Worm (Caenorhabditis elegans) whole organism, L3 larva: ENCODE results near the gene ZK616.1.

Source experiments
- ama-1 ChIP-seq: fragments of 150-350 bp; optimal IDR thresholded peaks from 2 replicates; lab custom pipeline; 2018
- ceh-16 ChIP-seq: sonication (generic microtip); optimal IDR thresholded peaks from 2 replicates; lab custom pipeline; 2017; ENCODE audit warnings: missing biosample characterization, missing genetic modification characterization
- ceh-28 ChIP-seq: fragments of 150-350 bp; optimal IDR thresholded peaks from 2 replicates; lab custom pipeline; 2014; ENCODE audit warnings: missing biosample characterization, missing genetic modification reagents, missing genetic modification characterization
- ceh-82 ChIP-seq: fragments of 150-350 bp; optimal IDR thresholded peaks from 2 replicates; lab custom pipeline; 2014; ENCODE audit warnings: missing biosample characterization, missing genetic modification characterization
- egl-27 ChIP-seq: sonication (generic microtip); optimal IDR thresholded peaks from 4 replicates; lab custom pipeline; 2017; ENCODE audit warnings: missing biosample characterization, missing genetic modification reagents, missing genetic modification characterization
- egl-5 ChIP-seq: fragments of 150-350 bp; optimal IDR thresholded peaks from 2 replicates; lab custom pipeline; 2017; ENCODE audit warnings: missing biosample characterization, missing genetic modification reagents, missing genetic modification characterization, inconsistent platforms
- elt-1 ChIP-seq: fragments of 150-350 bp; optimal IDR thresholded peaks from 2 replicates; lab custom pipeline; 2014; ENCODE audit warnings: missing biosample characterization, missing genetic modification characterization
- elt-2 ChIP-seq: sonication (generic microtip); optimal IDR thresholded peaks from 2 replicates; lab custom pipeline; 2016; ENCODE audit warnings: missing genetic modification reagents, mild to moderate bottlenecking, missing genetic modification characterization, missing compliant biosample characterization
- elt-3 ChIP-seq, 3 experiments: fragments of 150-350 bp in 1 of 3; sonication (generic microtip) in 2 of 3; optimal IDR thresholded peaks; 2 replicates in 2 of 3; 4 replicates in 1 of 3; lab custom pipeline; 2014 to 2017; ENCODE audit warnings: missing biosample characterization in 3 of 3, missing genetic modification characterization in 3 of 3
- fkh-10 ChIP-seq: sonication (generic microtip); optimal IDR thresholded peaks from 2 replicates; lab custom pipeline; 2017; ENCODE audit warnings: missing biosample characterization, missing genetic modification reagents, missing genetic modification characterization
- fkh-2 ChIP-seq: fragments of 150-350 bp; optimal IDR thresholded peaks from 2 replicates; lab custom pipeline; 2014; ENCODE audit warnings: missing biosample characterization, missing genetic modification reagents, missing genetic modification characterization
- fos-1 ChIP-seq: fragments of 150-350 bp; optimal IDR thresholded peaks from 2 replicates; lab custom pipeline; 2014; ENCODE audit warnings: missing biosample characterization, missing genetic modification characterization
- hmg-11 ChIP-seq: sonication (generic microtip); optimal IDR thresholded peaks from 2 replicates; lab custom pipeline; 2016; ENCODE audit warnings: missing genetic modification characterization, missing compliant biosample characterization
- lin-39 ChIP-seq: fragments of 150-350 bp; optimal IDR thresholded peaks from 2 replicates; lab custom pipeline; 2018; ENCODE audit warnings: missing biosample characterization, missing genetic modification reagents, missing genetic modification characterization
- mdl-1 ChIP-seq: fragments of 150-350 bp; optimal IDR thresholded peaks from 2 replicates; lab custom pipeline; 2014; ENCODE audit warnings: missing biosample characterization, missing genetic modification characterization
- mml-1 ChIP-seq: fragments of 150-350 bp; sonication (generic microtip); optimal IDR thresholded peaks from 3 replicates; lab custom pipeline; 2014; ENCODE audit warnings: missing biosample characterization, missing genetic modification characterization
- nfya-1 ChIP-seq: sonication (generic microtip); optimal IDR thresholded peaks from 2 replicates; lab custom pipeline; 2017; ENCODE audit warnings: missing genetic modification characterization, mild to moderate bottlenecking, missing compliant biosample characterization, antibody characterized with exemption, moderate library complexity; ENCODE audit not compliant: insufficient read depth
- nhr-11 ChIP-seq: fragments of 150-350 bp; optimal IDR thresholded peaks from 2 replicates; lab custom pipeline; 2014; ENCODE audit warnings: missing biosample characterization, missing genetic modification characterization
- nhr-23 ChIP-seq: fragments of 150-350 bp; optimal IDR thresholded peaks from 2 replicates; lab custom pipeline; 2014; ENCODE audit warnings: missing biosample characterization, missing genetic modification reagents, missing genetic modification characterization
- nhr-25 ChIP-seq: sonication (generic microtip); optimal IDR thresholded peaks from 2 replicates; lab custom pipeline; 2017; ENCODE audit warnings: missing biosample characterization, missing genetic modification characterization
- nhr-28 ChIP-seq: fragments of 150-350 bp; optimal IDR thresholded peaks from 2 replicates; lab custom pipeline; 2014; ENCODE audit warnings: missing biosample characterization, missing genetic modification characterization
- nhr-43 ChIP-seq: sonication (generic microtip); optimal IDR thresholded peaks from 2 replicates; lab custom pipeline; 2016; ENCODE audit warnings: mild to moderate bottlenecking, missing genetic modification characterization, missing compliant biosample characterization; ENCODE audit not compliant: poor library complexity, severe bottlenecking
- nhr-76 ChIP-seq: fragments of 150-350 bp; sonication (generic microtip); optimal IDR thresholded peaks from 5 replicates; lab custom pipeline; 2014; ENCODE audit warnings: missing biosample characterization, missing genetic modification characterization
- nhr-77 ChIP-seq: fragments of 150-350 bp; optimal IDR thresholded peaks from 2 replicates; lab custom pipeline; 2014; ENCODE audit warnings: missing biosample characterization, missing genetic modification characterization
- pha-4 ChIP-seq: fragments of 150-350 bp; optimal IDR thresholded peaks from 2 replicates; lab custom pipeline; 2014; ENCODE audit warnings: missing biosample characterization, missing genetic modification reagents, missing genetic modification characterization
- pqm-1 ChIP-seq: fragments of 150-350 bp; optimal IDR thresholded peaks from 2 replicates; lab custom pipeline; 2017; ENCODE audit warnings: missing biosample characterization, missing genetic modification characterization, inconsistent platforms
- sea-2 ChIP-seq: fragments of 150-350 bp; sonication (generic microtip); optimal IDR thresholded peaks from 4 replicates; lab custom pipeline; 2014; ENCODE audit warnings: missing biosample characterization, missing genetic modification reagents, missing genetic modification characterization
- skn-1 ChIP-seq: fragments of 150-350 bp; optimal IDR thresholded peaks from 2 replicates; lab custom pipeline; 2014; ENCODE audit warnings: missing biosample characterization, missing genetic modification characterization
- snpc-4 ChIP-seq: fragments of 150-350 bp; optimal IDR thresholded peaks from 2 replicates; lab custom pipeline; 2014; ENCODE audit warnings: missing biosample characterization, missing genetic modification characterization
- tbx-2 ChIP-seq: sonication (generic microtip); optimal IDR thresholded peaks from 2 replicates; lab custom pipeline; 2016; ENCODE audit warnings: mild to moderate bottlenecking, missing genetic modification characterization, missing compliant biosample characterization
- ztf-11 ChIP-seq: fragments of 150-350 bp; optimal IDR thresholded peaks from 2 replicates; lab custom pipeline; 2014; ENCODE audit warnings: missing biosample characterization, missing genetic modification characterization

The ZK616.1 gene

DNA sequence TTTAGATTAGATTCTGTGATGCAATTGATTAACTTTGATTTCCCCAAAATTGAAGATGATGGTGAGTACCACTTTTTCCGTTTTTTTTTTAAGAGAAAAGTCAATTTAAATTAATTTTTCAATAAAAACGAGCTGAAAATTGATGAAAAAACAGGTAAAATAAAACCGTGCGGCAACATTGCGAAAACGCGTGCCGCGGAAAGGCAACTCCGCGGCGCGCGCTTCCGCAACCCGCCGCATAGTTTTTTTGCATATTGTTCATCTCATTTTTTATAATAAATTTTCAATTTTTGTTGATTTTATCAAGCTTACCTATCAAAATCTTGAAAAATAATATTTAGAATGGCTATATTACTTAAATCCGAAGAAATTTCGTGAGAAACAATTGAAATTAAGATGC, 29.8 kb upstream of the ZK616.1 start:
- TF ChIP-seq ama-1 (lab: Kevin White, UChicago) (no peak), elt-2 (tag; lab: Kevin White, UChicago) (no peak), nhr-77 (tag; lab: Kevin White, UChicago) (no peak), mml-1 (tag; lab: Kevin White, UChicago) (no peak), nhr-23 (peak; percentile 42), snpc-4 (no peak), ztf-11 (tag; lab: Kevin White, UChicago) (no peak), nhr-76 (tag; lab: Kevin White, UChicago) (no peak), tbx-2 (tag; lab: Kevin White, UChicago) (no peak), hmg-11 (tag; lab: Kevin White, UChicago) (no peak), elt-3 (tag; optimal IDR thresholded peaks at IDR 0.05; lab: Kevin White, UChicago) (no peak), skn-1 (tag; lab: Kevin White, UChicago) (no peak), pha-4 (tag; lab: Kevin White, UChicago) (no peak), egl-5 (no peak), nfya-1 (tag; lab: Kevin White, UChicago) (peak; percentile 40), nhr-25 (tag; lab: Kevin White, UChicago) (no peak), fkh-2 (tag; lab: Kevin White, UChicago) (no peak)

DNA sequence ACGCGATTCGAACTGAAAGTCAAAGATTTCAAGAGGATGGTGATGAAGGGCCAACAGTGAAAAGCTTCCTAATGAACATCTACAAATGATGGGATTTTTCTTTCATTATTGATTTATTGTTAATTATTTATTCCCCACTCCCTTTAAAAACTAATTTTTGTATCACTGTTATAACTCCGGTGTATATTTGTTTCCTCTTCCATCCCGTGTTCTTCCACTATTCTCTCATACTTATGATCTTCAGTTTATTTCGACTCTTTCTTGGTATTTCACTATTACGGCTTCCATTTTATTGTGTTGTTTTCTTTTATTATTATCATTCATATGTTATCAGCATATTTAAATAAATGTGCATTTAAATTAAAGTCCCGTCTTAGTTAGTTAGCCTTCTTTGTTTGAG, 26.4 kb upstream of the ZK616.1 start:
- TF ChIP-seq nhr-28 (tag; lab: Kevin White, UChicago) (no peak), hmg-11 (tag; lab: Kevin White, UChicago) (no peak), elt-3 (tag; optimal IDR thresholded peaks at IDR 0.05; lab: Kevin White, UChicago) (no peak), fos-1 (tag; lab: Kevin White, UChicago) (peak; percentile 57), pqm-1 (no peak), elt-2 (tag; lab: Kevin White, UChicago) (peak; percentile 55), lin-39 (tag; lab: Kevin White, UChicago) (no peak), elt-1 (no peak), ceh-28 (tag; lab: Kevin White, UChicago) (peak; percentile 27), nhr-77 (tag; lab: Kevin White, UChicago) (peak; percentile 13), mml-1 (tag; lab: Kevin White, UChicago) (no peak), sea-2 (GFP tag; lab: Kevin White, UChicago) (no peak), pha-4 (tag; lab: Kevin White, UChicago) (no peak), ceh-82 (tag; lab: Kevin White, UChicago) (no peak)

DNA sequence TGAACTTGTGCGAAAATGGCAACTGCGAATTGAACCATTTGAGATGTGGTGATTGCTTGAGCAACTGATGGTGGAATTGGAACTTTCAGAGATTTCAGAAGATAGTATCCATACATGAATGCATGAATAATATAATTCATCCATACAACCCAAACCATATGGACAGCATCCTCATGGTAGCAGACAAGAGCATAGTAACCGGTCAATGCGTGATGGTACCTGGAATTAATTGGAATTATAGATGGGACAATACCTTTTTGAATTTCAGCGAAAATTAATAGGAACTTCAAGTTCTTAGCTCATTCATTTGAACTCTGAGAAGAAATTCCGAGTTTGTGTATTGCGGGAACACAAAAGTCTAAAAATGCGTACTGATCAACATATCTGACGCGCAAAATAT, 25.8 kb upstream of the ZK616.1 start:
- TF ChIP-seq mml-1 (tag; lab: Kevin White, UChicago) (no peak), nhr-77 (tag; lab: Kevin White, UChicago) (no peak), elt-3 (tag; optimal IDR thresholded peaks at IDR 0.05; lab: Kevin White, UChicago) (no peak), lin-39 (tag; lab: Kevin White, UChicago) (no peak), nhr-43 (tag; lab: Kevin White, UChicago) (no peak), ceh-28 (tag; lab: Kevin White, UChicago) (no peak), pha-4 (tag; lab: Kevin White, UChicago) (no peak), nhr-11 (no peak), nhr-25 (tag; lab: Kevin White, UChicago) (no peak), egl-5 (no peak), elt-1 (no peak), egl-27 (tag; lab: Kevin White, UChicago) (no peak), ceh-82 (tag; lab: Kevin White, UChicago) (no peak), ceh-16 (tag; lab: Kevin White, UChicago) (no peak), skn-1 (tag; lab: Kevin White, UChicago) (no peak), ztf-11 (tag; lab: Kevin White, UChicago) (no peak), nhr-28 (tag; lab: Kevin White, UChicago) (no peak), nfya-1 (tag; lab: Kevin White, UChicago) (no peak), fkh-10 (GFP tag; lab: Kevin White, UChicago) (no peak), mdl-1 (tag; lab: Kevin White, UChicago) (no peak)

DNA sequence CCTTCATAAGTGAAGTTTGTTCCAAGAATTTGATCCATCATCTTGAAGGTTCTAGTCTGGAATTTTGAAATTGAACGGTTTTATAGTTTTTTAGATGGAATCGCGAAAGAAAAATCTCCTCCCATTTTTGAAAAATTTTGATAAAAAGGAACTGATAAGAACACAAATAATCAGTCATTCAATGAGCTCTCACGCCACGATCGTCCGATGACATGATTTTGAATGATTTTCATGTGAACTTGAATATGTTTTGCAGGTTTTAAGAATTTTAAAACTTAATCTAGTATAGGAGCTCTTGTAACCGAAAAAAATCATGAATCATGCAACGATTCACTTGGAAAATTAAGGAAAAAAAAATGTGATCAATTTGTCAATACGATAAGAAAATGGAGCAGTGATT, 23.6 kb upstream of the ZK616.1 start, which contains the start of gene elo-5:
TSS of gene elo-5 (minus strand) at position 56 of the 400 bp plus-strand sequence.
- TF ChIP-seq lin-39 (tag; lab: Kevin White, UChicago) (no peak), pqm-1 (peak; percentile 52), pha-4 (tag; lab: Kevin White, UChicago) (peak; percentile 47), elt-2 (tag; lab: Kevin White, UChicago) (peak; percentile 91)

DNA sequence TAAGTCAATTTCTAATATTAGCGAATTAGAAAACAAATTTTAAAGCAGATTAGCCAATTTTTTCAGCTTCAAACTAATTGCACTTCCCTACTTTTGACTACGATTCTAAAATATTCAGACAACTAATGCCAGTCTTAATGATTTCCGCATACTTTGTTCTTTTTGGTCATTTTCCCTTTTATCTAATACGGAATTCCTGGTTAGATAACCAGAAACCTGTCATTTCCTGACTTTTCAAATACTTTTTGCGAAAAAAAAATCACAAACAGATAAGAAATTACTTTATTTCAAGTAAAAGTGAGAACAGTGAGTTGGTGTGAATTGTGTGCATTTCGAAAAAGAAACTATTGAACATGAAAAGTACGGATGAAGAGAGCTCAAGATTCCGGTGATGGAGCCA, 20.6 kb upstream of the ZK616.1 start:
- TF ChIP-seq nhr-11 (no peak), pqm-1 (peak; percentile 46), elt-2 (tag; lab: Kevin White, UChicago) (peak; percentile 83)
